Worm (Caenorhabditis elegans) whole organism, L4 larva: ENCODE data around the gene lpr-2.

Experiments used
- D1046.2 ChIP-seq: fragments of 200-800 bp; sonication (Bioruptor generic); IDR thresholded peaks from 2 replicates; pipeline ENCODE4 v1.3.6; 2022; ENCODE audit warnings: missing genetic modification characterization, missing compliant biosample characterization
- F44E2.7 ChIP-seq: fragments of 200-800 bp; sonication (Bioruptor generic); IDR thresholded peaks from 2 replicates; pipeline ENCODE4 v2.1.2; 2022; ENCODE audit warnings: missing genetic modification characterization, missing compliant biosample characterization
- R02D3.7 ChIP-seq: fragments of 150-350 bp; sonication (generic microtip); optimal IDR thresholded peaks from 3 replicates; lab custom pipeline; 2014; ENCODE audit warnings: missing biosample characterization, missing genetic modification characterization
- T20F7.1 ChIP-seq: fragments of 200-800 bp; sonication (Bioruptor generic); optimal IDR thresholded peaks from 2 replicates; lab custom pipeline; 2018; ENCODE audit warnings: mild to moderate bottlenecking, missing genetic modification characterization, missing compliant biosample characterization
- Y105C5A.15 ChIP-seq: fragments of 200-800 bp; sonication (Bioruptor generic); IDR thresholded peaks from 2 replicates; pipeline ENCODE4 v1.3.6; 2022; ENCODE audit warnings: missing genetic modification characterization, missing compliant biosample characterization
- Y75B8A.6 ChIP-seq: fragments of 200-800 bp; sonication (Bioruptor generic); IDR thresholded peaks from 2 replicates; pipeline ENCODE4 v1.3.6; 2022; ENCODE audit warnings: missing genetic modification reagents, missing genetic modification characterization, missing compliant biosample characterization
- ZK337.2 ChIP-seq: fragments of 200-800 bp; sonication (Bioruptor generic); IDR thresholded peaks from 2 replicates; pipeline ENCODE4 v1.3.6; 2022; ENCODE audit warnings: missing genetic modification reagents, missing genetic modification characterization, missing compliant biosample characterization
- ZK546.5 ChIP-seq, 2 experiments: sonication (generic microtip); optimal IDR thresholded peaks; 2 replicates each; lab custom pipeline; 2017; ENCODE audit warnings: missing biosample characterization in 2 of 2, missing genetic modification characterization in 2 of 2
- aha-1 ChIP-seq: fragments of 150-350 bp; peaks from one replicate; lab custom pipeline; 2014; ENCODE audit warnings: missing biosample characterization, missing genetic modification characterization
- ama-1 ChIP-seq: fragments of 150-350 bp; optimal IDR thresholded peaks from 2 replicates; lab custom pipeline; 2014; ENCODE audit warnings: inconsistent platforms, mixed read lengths
- arid-1 ChIP-seq: fragments of 200-800 bp; sonication (Bioruptor generic); conservative IDR thresholded peaks from 2 replicates; pipeline ENCODE4 v1.3.6; 2022; ENCODE audit warnings: missing genetic modification reagents, missing genetic modification characterization, missing compliant biosample characterization
- ceh-32 ChIP-seq: sonication (generic microtip); optimal IDR thresholded peaks from 2 replicates; lab custom pipeline; 2016; ENCODE audit warnings: mild to moderate bottlenecking, missing genetic modification characterization, missing compliant biosample characterization; ENCODE audit not compliant: poor library complexity
- ceh-44 ChIP-seq: fragments of 200-800 bp; sonication (Bioruptor generic); IDR thresholded peaks from 2 replicates; pipeline ENCODE4 v1.3.6; 2022; ENCODE audit warnings: missing genetic modification reagents, missing genetic modification characterization, missing compliant biosample characterization
- cey-2 ChIP-seq: sonication (generic microtip); optimal IDR thresholded peaks from 3 replicates; lab custom pipeline; 2017; ENCODE audit warnings: missing genetic modification characterization, mild to moderate bottlenecking, missing compliant biosample characterization, antibody characterized with exemption, borderline replicate concordance; ENCODE audit not compliant: insufficient read depth
- ctbp-1 ChIP-seq: fragments of 200-800 bp; sonication (Bioruptor generic); IDR thresholded peaks from 2 replicates; pipeline ENCODE4 v1.3.6; 2022; ENCODE audit warnings: missing genetic modification reagents, missing genetic modification characterization, missing compliant biosample characterization
- daf-12 ChIP-seq: fragments of 150-350 bp; optimal IDR thresholded peaks from 2 replicates; lab custom pipeline; 2014; ENCODE audit warnings: missing biosample characterization, missing genetic modification reagents, missing genetic modification characterization
- daf-16 ChIP-seq, 3 experiments: sonication (generic microtip); optimal IDR thresholded peaks; 2 replicates each; lab custom pipeline; 2016 to 2017; ENCODE audit warnings: missing genetic modification characterization in 3 of 3, missing genetic modification reagents in 3 of 3, mild to moderate bottlenecking in 2 of 3, missing compliant biosample characterization in 2 of 3, missing biosample characterization in 1 of 3, moderate library complexity in 1 of 3
- daf-19 ChIP-seq: fragments of 200-800 bp; sonication (Bioruptor generic); conservative IDR thresholded peaks from 2 replicates; pipeline ENCODE4 v1.3.6; 2022; ENCODE audit warnings: missing genetic modification characterization, missing compliant biosample characterization
- daf-8 ChIP-seq: fragments of 200-800 bp; sonication (Bioruptor generic); IDR thresholded peaks from 2 replicates; pipeline ENCODE4 v1.3.6; 2022; ENCODE audit warnings: missing genetic modification characterization, missing compliant biosample characterization
- dpl-1 ChIP-seq: fragments of 150-350 bp; optimal IDR thresholded peaks from 2 replicates; lab custom pipeline; 2014; ENCODE audit warnings: missing biosample characterization, missing genetic modification reagents, missing genetic modification characterization
- egl-27 ChIP-seq: sonication (generic microtip); optimal IDR thresholded peaks from 3 replicates; lab custom pipeline; 2017; ENCODE audit warnings: missing biosample characterization, missing genetic modification reagents, missing genetic modification characterization
- fkh-10 ChIP-seq: fragments of 150-350 bp; optimal IDR thresholded peaks from 2 replicates; lab custom pipeline; 2014; ENCODE audit warnings: missing biosample characterization, missing genetic modification reagents, missing genetic modification characterization
- hlh-11 ChIP-seq: fragments of 200-800 bp; sonication (Bioruptor generic); optimal IDR thresholded peaks from 2 replicates; lab custom pipeline; 2018; ENCODE audit warnings: mild to moderate bottlenecking, missing genetic modification characterization, missing compliant biosample characterization
- hlh-30 ChIP-seq: sonication (generic microtip); optimal IDR thresholded peaks from 2 replicates; lab custom pipeline; 2017; ENCODE audit warnings: antibody characterized with exemption, mild to moderate bottlenecking, missing genetic modification characterization, missing compliant biosample characterization; ENCODE audit not compliant: insufficient read depth
- hmg-1.1 ChIP-seq: fragments of 200-800 bp; sonication (Bioruptor generic); IDR thresholded peaks from 2 replicates; pipeline ENCODE4 v1.3.6; 2022; ENCODE audit warnings: missing genetic modification reagents, missing genetic modification characterization, missing compliant biosample characterization
- lim-7 ChIP-seq: fragments of 200-800 bp; sonication (Bioruptor generic); IDR thresholded peaks from 2 replicates; pipeline ENCODE4 v1.3.6; 2022; ENCODE audit warnings: missing genetic modification characterization, missing compliant biosample characterization
- lin-1 ChIP-seq: fragments of 200-800 bp; sonication (Bioruptor generic); IDR thresholded peaks from 2 replicates; pipeline ENCODE4 v1.3.6; 2022; ENCODE audit warnings: missing genetic modification reagents, missing genetic modification characterization, missing compliant biosample characterization
- lin-13 ChIP-seq: fragments of 150-350 bp; optimal IDR thresholded peaks from 2 replicates; lab custom pipeline; 2014; ENCODE audit warnings: missing biosample characterization, missing genetic modification reagents, missing genetic modification characterization
- lin-15B ChIP-seq: fragments of 150-350 bp; sonication (generic microtip); optimal IDR thresholded peaks from 3 replicates; lab custom pipeline; 2014; ENCODE audit warnings: missing biosample characterization, missing genetic modification characterization
- lin-38 ChIP-seq: fragments of 200-800 bp; sonication (Bioruptor generic); IDR thresholded peaks from 2 replicates; pipeline ENCODE4 v1.3.6; 2022; ENCODE audit warnings: missing genetic modification reagents, missing genetic modification characterization, missing compliant biosample characterization
- lin-39 ChIP-seq: fragments of 150-350 bp; optimal IDR thresholded peaks from 2 replicates; lab custom pipeline; 2014; ENCODE audit warnings: missing biosample characterization, missing genetic modification reagents, missing genetic modification characterization
- lir-3 ChIP-seq: sonication (generic microtip); optimal IDR thresholded peaks from 2 replicates; lab custom pipeline; 2016; ENCODE audit warnings: mild to moderate bottlenecking, missing genetic modification characterization, missing compliant biosample characterization
- lsy-2 ChIP-seq, 2 experiments: fragments of 150-350 bp in 1 of 2; sonication (generic microtip) in 1 of 2; optimal IDR thresholded peaks; 2 replicates each; lab custom pipeline; 2014 to 2017; ENCODE audit warnings: missing biosample characterization in 2 of 2, missing genetic modification characterization in 2 of 2
- madf-9 ChIP-seq: fragments of 200-800 bp; sonication (Bioruptor generic); conservative IDR thresholded peaks from 2 replicates; pipeline ENCODE4 v1.3.6; 2022; ENCODE audit warnings: missing genetic modification reagents, missing genetic modification characterization, missing compliant biosample characterization
- mdl-1 ChIP-seq, 2 experiments: fragments of 150-350 bp in 1 of 2; sonication (generic microtip) in 1 of 2; optimal IDR thresholded peaks; 2 replicates each; lab custom pipeline; 2014 to 2017; ENCODE audit warnings: missing biosample characterization in 2 of 2, missing genetic modification characterization in 2 of 2
- mdt-29 ChIP-seq: fragments of 200-800 bp; sonication (Bioruptor generic); IDR thresholded peaks from 2 replicates; pipeline ENCODE4 v1.3.6; 2022; ENCODE audit warnings: missing genetic modification reagents, missing genetic modification characterization, missing compliant biosample characterization
- mes-2 ChIP-seq: sonication (generic microtip); optimal IDR thresholded peaks from 2 replicates; lab custom pipeline; 2016; ENCODE audit warnings: missing genotype, mild to moderate bottlenecking, missing genetic modification characterization, missing compliant biosample characterization; ENCODE audit not compliant: poor library complexity, severe bottlenecking
- nhr-237 ChIP-seq: sonication (generic microtip); optimal IDR thresholded peaks from 2 replicates; lab custom pipeline; 2017; ENCODE audit warnings: missing biosample characterization, missing genetic modification characterization
- nhr-6 ChIP-seq: fragments of 150-350 bp; optimal IDR thresholded peaks from 2 replicates; lab custom pipeline; 2014; ENCODE audit warnings: missing biosample characterization, missing genetic modification characterization
- php-3 ChIP-seq: fragments of 200-800 bp; sonication (Bioruptor generic); IDR thresholded peaks from 2 replicates; pipeline ENCODE4 v1.3.6; 2022; ENCODE audit warnings: missing genetic modification reagents, missing genetic modification characterization, missing compliant biosample characterization
- set-16 ChIP-seq: fragments of 200-800 bp; sonication (Bioruptor generic); IDR thresholded peaks from 2 replicates; pipeline ENCODE4 v1.3.6; 2022; ENCODE audit warnings: missing genetic modification reagents, missing genetic modification characterization, missing compliant biosample characterization
- skn-1 ChIP-seq: fragments of 150-350 bp; optimal IDR thresholded peaks from 2 replicates; lab custom pipeline; 2014; ENCODE audit warnings: missing biosample characterization, missing genetic modification characterization
- snpc-4 ChIP-seq: fragments of 150-350 bp; optimal IDR thresholded peaks from 2 replicates; lab custom pipeline; 2014; ENCODE audit warnings: missing biosample characterization, missing genetic modification characterization
- tag-97 ChIP-seq: fragments of 200-800 bp; sonication (Bioruptor generic); IDR thresholded peaks from 2 replicates; pipeline ENCODE4 v1.3.6; 2022; ENCODE audit warnings: missing genetic modification characterization, missing compliant biosample characterization
- unc-130 ChIP-seq: sonication (generic microtip); optimal IDR thresholded peaks from 2 replicates; lab custom pipeline; 2016; ENCODE audit warnings: missing genetic modification reagents, missing genetic modification characterization, missing compliant biosample characterization
- zfp-3 ChIP-seq: fragments of 200-800 bp; sonication (Bioruptor generic); conservative IDR thresholded peaks from 2 replicates; pipeline ENCODE4 v1.3.6; 2022; ENCODE audit warnings: missing genetic modification reagents, missing genetic modification characterization, missing compliant biosample characterization
- ztf-7 ChIP-seq: fragments of 150-350 bp; optimal IDR thresholded peaks from 2 replicates; lab custom pipeline; 2014; ENCODE audit warnings: missing biosample characterization, missing genetic modification characterization

Gene lpr-2

ce11 chrIV:11821591-11822361, 42.8 kb downstream of the lpr-2 start, which contains the start of the genes par-5 and M117.3 (continued):
- TF ChIP-seq ceh-44 (no peak), lim-7 (GFP tag; lab: Robert Waterston, UW) (peak; percentile 64), lin-38 (GFP tag; lab: Robert Waterston, UW) (peak; percentile 60), lin-39 (tag; lab: Kevin White, UChicago) (no peak), lin-1 (peak; percentile 68), daf-19 (GFP tag; lab: Robert Waterston, UW) (no peak), cey-2 (no peak), snpc-4 (tag; lab: Kevin White, UChicago) (no peak), arid-1 (GFP tag; lab: Robert Waterston, UW) (peak; percentile 11; the same call in 1 of the 2 replicates), unc-130 (GFP tag; lab: Kevin White, UChicago) (no peak), Y75B8A.6 (no peak), R02D3.7 (no peak), daf-12 (no peak), mdt-29 (GFP tag; lab: Robert Waterston, UW) (peak; percentile 82), skn-1 (tag; lab: Kevin White, UChicago) (no peak), D1046.2 (GFP tag; lab: Robert Waterston, UW) (no peak), lin-13 (GFP tag; lab: Kevin White, UChicago) (peak; percentile 51), ztf-7 (tag; lab: Kevin White, UChicago) (no peak), set-16 (GFP tag; lab: Robert Waterston, UW) (peak; percentile 65), php-3 (GFP tag; lab: Robert Waterston, UW) (0 out of 2 replicates have a peak, but pooled peaks have one; percentile 6), aha-1 (peak; percentile 87), daf-8 (GFP tag; lab: Robert Waterston, UW) (no peak), fkh-10 (GFP tag; lab: Kevin White, UChicago) (peak; percentile 68), zfp-3 (GFP tag; lab: Robert Waterston, UW) (0 out of 2 replicates have a peak, but pooled peaks have one; percentile 38), egl-27 (tag; lab: Kevin White, UChicago) (no peak), hmg-1.1 (peak; percentile 81), nhr-237 (tag; lab: Kevin White, UChicago) (no peak), mes-2 (tag; lab: Kevin White, UChicago) (peak; percentile 63), F44E2.7 (peak; percentile 71; the same call in 1 of the 2 replicates), lir-3 (no peak), ama-1 (lab: Kevin White, UChicago) (peak; percentile 51), lin-15B (no peak)

ce11 chrIV:11822454-11822853, 43.4 kb downstream of the lpr-2 start:
- TF ChIP-seq mdl-1 (tag; optimal IDR thresholded peaks at IDR 0.05; lab: Kevin White, UChicago) (no peak), nhr-6 (tag; lab: Kevin White, UChicago) (peak; percentile 49), dpl-1 (GFP tag; lab: Kevin White, UChicago) (peak; percentile 87), cey-2 (no peak), aha-1 (peak; percentile 33), mes-2 (tag; lab: Kevin White, UChicago) (peak; percentile 55), snpc-4 (tag; lab: Kevin White, UChicago) (no peak), ZK337.2 (GFP tag; lab: Robert Waterston, UW) (no peak), lin-15B (no peak), lsy-2 (tag; optimal IDR thresholded peaks at IDR 0.05; lab: Kevin White, UChicago) (peak in 1 of 2 experiments; percentile 56), ceh-32 (no peak), ctbp-1 (GFP tag; lab: Robert Waterston, UW) (no peak), tag-97 (GFP tag; lab: Robert Waterston, UW) (no peak), R02D3.7 (no peak), Y105C5A.15 (GFP tag; lab: Robert Waterston, UW) (no peak), madf-9 (GFP tag; lab: Robert Waterston, UW) (no peak), hlh-30 (tag; lab: Kevin White, UChicago) (peak; percentile 34), unc-130 (GFP tag; lab: Kevin White, UChicago) (peak; percentile 45), ZK546.5 (tag; optimal IDR thresholded peaks at IDR 0.05; lab: Kevin White, UChicago) (no peak), hlh-11 (tag; lab: Kevin White, UChicago) (no peak), T20F7.1 (GFP tag; lab: Kevin White, UChicago) (no peak), daf-16 (GFP tag; optimal IDR thresholded peaks at IDR 0.05; lab: Kevin White, UChicago) (no peak), daf-16 (tag; optimal IDR thresholded peaks at IDR 0.05; lab: Kevin White, UChicago) (peak; percentile 22)
